Worm (Caenorhabditis elegans) whole organism, L1 larva: ENCODE results near the gene ugt-30.
"Not testable (repeated sequence)": the region's sequence is repeated elsewhere in the genome, so short reads cannot be mapped to it uniquely, and the experiment has no call there.

Experiments
- F16B12.6 ChIP-seq: fragments of 150-350 bp; optimal IDR thresholded peaks from 2 replicates; lab custom pipeline; 2014; ENCODE audit warnings: missing biosample characterization, missing genetic modification characterization
- Y116A8C.19 ChIP-seq: sonication (generic microtip); optimal IDR thresholded peaks from 2 replicates; lab custom pipeline; 2016; ENCODE audit warnings: missing compliant biosample characterization, missing genetic modification characterization, borderline replicate concordance
- aha-1 ChIP-seq: fragments of 150-350 bp; optimal IDR thresholded peaks from 2 replicates; lab custom pipeline; 2014; ENCODE audit warnings: missing biosample characterization, missing genetic modification characterization
- alr-1 ChIP-seq: fragments of 200-800 bp; sonication (Bioruptor generic); optimal IDR thresholded peaks from 2 replicates; lab custom pipeline; 2018; ENCODE audit warnings: borderline replicate concordance, mild to moderate bottlenecking, missing genetic modification characterization, missing compliant biosample characterization
- ama-1 ChIP-seq: fragments of 150-350 bp; optimal IDR thresholded peaks from 2 replicates; lab custom pipeline; 2014
- blmp-1 ChIP-seq: fragments of 150-350 bp; optimal IDR thresholded peaks from 2 replicates; lab custom pipeline; 2014; ENCODE audit warnings: missing biosample characterization, missing genetic modification characterization
- dpl-1 ChIP-seq, 3 experiments: fragments of 150-350 bp in 2 of 3; sonication (generic microtip) in 1 of 3; optimal IDR thresholded peaks; 2 replicates each; lab custom pipeline; 2014 to 2017; ENCODE audit warnings: missing biosample characterization in 3 of 3, missing genetic modification characterization in 3 of 3, missing genetic modification reagents in 3 of 3
- efl-1 ChIP-seq, 4 experiments: fragments of 150-350 bp; optimal IDR thresholded peaks in 3 of 4; peaks in 1 of 4; 1 replicate in 1 of 4; 2 replicates in 3 of 4; lab custom pipeline; 2014; ENCODE audit warnings: missing biosample characterization in 2 of 4, missing genetic modification characterization in 2 of 4, missing genetic modification reagents in 2 of 4
- elt-3 ChIP-seq, 6 experiments: fragments of 150-350 bp in 1 of 6; sonication (generic microtip); optimal IDR thresholded peaks; 2 replicates each; lab custom pipeline; 2017 to 2018; ENCODE audit warnings: missing biosample characterization in 6 of 6, missing genetic modification characterization in 6 of 6, inconsistent platforms in 1 of 6
- fkh-8 ChIP-seq: sonication (generic microtip); optimal IDR thresholded peaks from 2 replicates; lab custom pipeline; 2016; ENCODE audit warnings: mild to moderate bottlenecking, missing genetic modification characterization, missing compliant biosample characterization
- grh-1 ChIP-seq: fragments of 200-800 bp; sonication (Bioruptor generic); IDR thresholded peaks from 2 replicates; pipeline ENCODE4 v1.3.6; 2022; ENCODE audit warnings: missing genetic modification reagents, missing genetic modification characterization, missing compliant biosample characterization
- hlh-4 ChIP-seq: sonication (generic microtip); optimal IDR thresholded peaks from 2 replicates; lab custom pipeline; 2016; ENCODE audit warnings: mild to moderate bottlenecking, missing genetic modification characterization, missing compliant biosample characterization
- lin-35 ChIP-seq, 2 experiments: fragments of 150-350 bp; optimal IDR thresholded peaks; 2 replicates each; lab custom pipeline; 2014; ENCODE audit warnings: missing biosample characterization in 2 of 2, missing genetic modification characterization in 2 of 2, missing genetic modification reagents in 2 of 2
- lsy-2 ChIP-seq, 2 experiments: fragments of 150-350 bp; optimal IDR thresholded peaks; 2 replicates each; lab custom pipeline; 2014; ENCODE audit warnings: missing biosample characterization in 2 of 2, missing genetic modification characterization in 2 of 2
- nhr-11 ChIP-seq: fragments of 150-350 bp; optimal IDR thresholded peaks from 2 replicates; lab custom pipeline; 2014; ENCODE audit warnings: missing biosample characterization, missing genetic modification characterization
- nhr-19 ChIP-seq: fragments of 200-800 bp; sonication (Bioruptor generic); conservative IDR thresholded peaks from 2 replicates; pipeline ENCODE4 v1.3.6; 2022; ENCODE audit warnings: missing genetic modification characterization, missing compliant biosample characterization
- nhr-20 ChIP-seq: sonication (generic microtip); optimal IDR thresholded peaks from 2 replicates; lab custom pipeline; 2016; ENCODE audit warnings: mild to moderate bottlenecking, missing genetic modification characterization, missing compliant biosample characterization
- nhr-237 ChIP-seq: fragments of 150-350 bp; optimal IDR thresholded peaks from 2 replicates; lab custom pipeline; 2014; ENCODE audit warnings: missing biosample characterization, missing genetic modification characterization
- nhr-47 ChIP-seq: sonication (generic microtip); optimal IDR thresholded peaks from 2 replicates; lab custom pipeline; 2016; ENCODE audit warnings: mild to moderate bottlenecking, missing genetic modification characterization, moderate library complexity, missing compliant biosample characterization
- nhr-71 ChIP-seq: sonication (generic microtip); optimal IDR thresholded peaks from 2 replicates; lab custom pipeline; 2016; ENCODE audit warnings: mild to moderate bottlenecking, missing genetic modification characterization, moderate library complexity, missing compliant biosample characterization
- nhr-76 ChIP-seq: sonication (generic microtip); optimal IDR thresholded peaks from 2 replicates; lab custom pipeline; 2017; ENCODE audit warnings: missing biosample characterization, missing genetic modification characterization
- nhr-77 ChIP-seq: fragments of 150-350 bp; optimal IDR thresholded peaks from 2 replicates; lab custom pipeline; 2014; ENCODE audit warnings: missing biosample characterization, missing genetic modification characterization
- nhr-84 ChIP-seq: sonication (generic microtip); optimal IDR thresholded peaks from 2 replicates; lab custom pipeline; 2017; ENCODE audit warnings: missing biosample characterization, missing genetic modification characterization
- nhr-85 ChIP-seq: sonication (generic microtip); peaks from one replicate; lab custom pipeline; 2016; ENCODE audit warnings: missing genetic modification characterization, inconsistent platforms, missing compliant biosample characterization
- pqm-1 ChIP-seq: sonication (generic microtip); optimal IDR thresholded peaks from 3 replicates; lab custom pipeline; 2017; ENCODE audit warnings: missing biosample characterization, missing genetic modification characterization
- rnt-1 ChIP-seq: sonication (generic microtip); optimal IDR thresholded peaks from 2 replicates; lab custom pipeline; 2016; ENCODE audit warnings: mild to moderate bottlenecking, missing genetic modification characterization, moderate library complexity, missing compliant biosample characterization
- snu-23 ChIP-seq: sonication (generic microtip); optimal IDR thresholded peaks from 2 replicates; lab custom pipeline; 2016; ENCODE audit warnings: missing genetic modification characterization, missing compliant biosample characterization
- sptf-1 ChIP-seq: fragments of 150-350 bp; optimal IDR thresholded peaks from 2 replicates; lab custom pipeline; 2014; ENCODE audit warnings: missing biosample characterization, missing genetic modification characterization
- tbx-2 ChIP-seq: sonication (generic microtip); optimal IDR thresholded peaks from 2 replicates; lab custom pipeline; 2016; ENCODE audit warnings: missing genetic modification characterization, missing compliant biosample characterization
- unc-98 ChIP-seq: fragments of 200-800 bp; sonication (Bioruptor generic); IDR thresholded peaks from 2 replicates; pipeline ENCODE4 v1.3.6; 2022; ENCODE audit warnings: missing genetic modification characterization, missing compliant biosample characterization
- vab-15 ChIP-seq: sonication (generic microtip); optimal IDR thresholded peaks from 2 replicates; lab custom pipeline; 2017; ENCODE audit warnings: missing genotype, mild to moderate bottlenecking, missing genetic modification characterization, missing compliant biosample characterization
- zag-1 ChIP-seq: fragments of 150-350 bp; optimal IDR thresholded peaks from 2 replicates; lab custom pipeline; 2014; ENCODE audit warnings: missing biosample characterization, missing genetic modification characterization

The ugt-30 gene

DNA sequence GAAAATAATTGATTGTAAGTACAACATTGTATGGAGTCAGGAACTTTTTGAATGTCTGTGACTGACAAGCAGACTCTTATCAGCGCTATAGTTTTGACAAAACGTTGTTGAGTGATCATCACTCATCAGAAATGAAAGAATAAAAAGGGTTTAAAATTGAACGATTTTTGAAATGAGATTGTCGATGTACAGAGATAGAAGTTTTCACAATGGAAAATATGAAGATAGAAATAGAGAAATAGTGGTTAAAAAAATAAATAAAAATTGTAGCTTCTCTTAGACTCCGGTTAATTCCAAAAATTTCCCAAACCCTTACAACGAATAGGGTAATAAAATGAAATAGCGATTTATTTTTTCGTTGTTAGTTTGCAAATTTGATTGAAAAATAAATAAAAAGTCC is at the start of gene ugt-30:
Gene ugt-30 (minus strand): TSS at position 101 of the 400 bp plus-strand sequence.
- not testable (repeated sequence) for TF ChIP-seq rnt-1; nhr-11 (tag; lab: Kevin White, UChicago); elt-3 (tag; optimal IDR thresholded peaks at IDR 0.05; lab: Kevin White, UChicago)
- TF ChIP-seq, all 84 proteins: peak for 0; not testable (repeated sequence) for 84

DNA sequence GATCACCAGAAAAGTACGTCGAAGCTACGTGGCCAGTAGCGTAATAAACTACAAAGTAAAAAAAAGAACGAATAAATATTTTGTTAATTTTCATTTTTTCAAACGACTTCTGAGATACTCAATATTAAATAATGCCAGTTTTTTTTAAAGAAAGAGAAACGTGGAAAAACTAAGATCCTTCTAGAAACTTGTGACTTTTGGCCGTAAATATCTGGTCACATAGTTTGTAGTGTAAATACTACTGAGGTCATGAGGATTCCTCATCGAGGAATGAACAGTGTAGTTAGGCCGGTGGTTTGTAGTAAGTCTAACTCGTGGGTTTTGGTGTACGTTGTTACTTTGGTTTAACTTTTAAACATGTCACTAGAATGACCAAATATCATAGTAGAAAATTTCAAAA is 43.0 kb upstream of the ugt-30 start:
- peak; percentile 65 for TF ChIP-seq nhr-85
- peak; percentile 81 for TF ChIP-seq nhr-20 (tag; lab: Kevin White, UChicago)
- TF ChIP-seq snu-23 (GFP tag; lab: Kevin White, UChicago): peak; percentile 28
- peak in 1 of 2 experiments; percentile 24 for TF ChIP-seq lin-35 (GFP tag; optimal IDR thresholded peaks at IDR 0.05; lab: Kevin White, UChicago)

DNA sequence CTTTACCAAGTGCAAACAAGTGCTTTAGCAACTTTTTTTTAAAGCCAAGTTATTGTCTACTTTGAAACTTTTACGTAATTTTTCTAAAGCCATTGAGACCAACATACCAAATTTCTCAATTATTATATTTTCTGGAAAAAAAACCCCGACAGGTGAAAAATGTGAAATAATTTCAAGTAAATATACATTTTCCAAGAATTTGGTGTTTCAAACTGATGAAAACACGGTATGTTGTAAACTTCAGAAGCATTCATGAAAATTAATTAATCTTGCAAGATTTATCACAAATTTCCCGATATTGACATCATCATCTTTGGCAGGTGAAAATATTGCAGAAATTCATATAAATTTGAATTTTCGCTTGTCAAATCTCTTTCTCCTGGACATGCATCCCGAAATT is 37.6 kb upstream of the ugt-30 start, which contains the start of gene srz-11:
Gene srz-11 (plus strand): TSS at position 386 of the 400 bp plus-strand sequence.
- TF ChIP-seq hlh-4: peak; percentile 100
- TF ChIP-seq grh-1: no peak
- TF ChIP-seq nhr-237 (tag; lab: Kevin White, UChicago): no peak
- TF ChIP-seq fkh-8 (tag; lab: Kevin White, UChicago): peak; percentile 24
- no peak for TF ChIP-seq tbx-2
- peak; percentile 10 for TF ChIP-seq nhr-47 (tag; lab: Kevin White, UChicago)

DNA sequence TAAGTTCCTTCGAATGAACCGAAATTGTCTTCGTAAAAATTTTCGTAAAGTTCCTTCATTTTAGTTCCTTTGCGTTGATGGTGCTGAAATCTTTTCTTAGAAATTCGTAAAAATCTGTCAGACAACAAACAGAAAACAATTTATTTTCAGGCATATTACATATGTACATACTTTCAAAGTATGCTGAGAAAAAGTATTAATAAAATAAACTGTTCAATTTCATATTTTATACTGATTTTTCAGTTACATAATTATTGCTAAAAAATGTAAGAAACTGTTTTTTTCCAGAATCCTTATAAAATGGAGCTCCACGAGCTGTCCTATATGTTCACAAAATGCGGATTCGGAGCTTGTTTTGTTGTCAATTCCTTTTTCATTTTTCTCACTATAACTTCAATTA is 33.6 kb upstream of the ugt-30 start, which contains the start of gene str-45:
Gene str-45 (plus strand): TSS at position 301 of the 400 bp plus-strand sequence.
- TF ChIP-seq aha-1 (tag; lab: Kevin White, UChicago): no peak
- TF ChIP-seq efl-1 (optimal IDR thresholded peaks at IDR 0.05; lab: Kevin White, UChicago): no peak
- peak in 1 of 2 experiments; percentile 50 for TF ChIP-seq efl-1 (GFP tag; optimal IDR thresholded peaks at IDR 0.05 in 1 of 2; lab: Kevin White, UChicago)
- TF ChIP-seq nhr-71 (tag; lab: Kevin White, UChicago): no peak
- no peak for TF ChIP-seq pqm-1 (tag; lab: Kevin White, UChicago)
- TF ChIP-seq, all 84 proteins: peak for 1

DNA sequence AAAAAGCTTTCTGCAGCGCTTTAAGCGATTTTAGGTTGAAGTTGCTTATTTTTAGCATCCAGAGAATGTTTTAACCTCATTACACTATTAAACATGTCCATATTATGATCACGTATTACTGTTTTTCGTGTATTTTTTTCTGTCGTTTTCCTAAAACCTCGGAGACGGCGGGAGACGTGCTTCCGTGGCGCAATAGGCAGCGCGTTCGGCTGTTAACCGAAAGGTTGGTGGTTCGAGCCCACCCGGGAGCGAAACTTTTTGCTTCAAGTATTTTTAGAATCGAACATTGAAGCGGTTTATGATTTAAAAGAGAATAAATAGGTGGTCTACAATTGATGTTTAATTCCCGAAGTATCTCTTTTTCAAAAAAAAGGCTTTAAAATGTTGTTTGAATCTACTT is 31.4 kb upstream of the ugt-30 start:
- no peak for TF ChIP-seq tbx-2
- TF ChIP-seq blmp-1 (tag; lab: Kevin White, UChicago): no peak
- TF ChIP-seq nhr-237 (tag; lab: Kevin White, UChicago): no peak
- no peak for TF ChIP-seq F16B12.6 (tag; lab: Kevin White, UChicago)
- no peak for TF ChIP-seq ama-1 (lab: Kevin White, UChicago)
- no peak for TF ChIP-seq Y116A8C.19 (tag; lab: Kevin White, UChicago)
- TF ChIP-seq zag-1 (tag; lab: Kevin White, UChicago): no peak
- no peak for TF ChIP-seq dpl-1 (GFP tag; optimal IDR thresholded peaks at IDR 0.05; lab: Kevin White, UChicago)

DNA sequence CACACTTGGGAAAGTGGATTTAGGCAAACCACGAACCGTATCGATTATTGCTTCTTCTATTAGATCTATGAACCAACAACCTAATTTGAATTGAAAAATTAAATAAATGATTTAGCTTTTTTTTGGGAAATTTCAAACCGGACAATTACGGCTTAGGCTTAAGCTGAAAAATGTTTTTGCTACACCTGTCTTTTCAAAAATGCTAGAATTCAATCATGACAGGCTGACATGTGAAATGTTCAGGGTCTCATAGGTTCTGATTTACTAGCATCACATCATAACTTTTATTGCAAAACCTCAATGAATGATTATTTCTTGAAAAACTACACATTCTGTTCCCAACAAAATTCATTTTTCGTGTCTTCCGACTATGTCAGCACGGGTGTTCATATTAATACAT is 28.2 kb upstream of the ugt-30 start, which contains the start of gene srh-55:
Gene srh-55 (plus strand): TSS at position 301 of the 400 bp plus-strand sequence.
- TF ChIP-seq efl-1 (optimal IDR thresholded peaks at IDR 0.05; lab: Kevin White, UChicago) (no peak), efl-1 (GFP tag; optimal IDR thresholded peaks at IDR 0.05 in 1 of 2; lab: Kevin White, UChicago) (peak in 1 of 2 experiments; percentile 40), lsy-2 (tag; optimal IDR thresholded peaks at IDR 0.05; lab: Kevin White, UChicago) (no peak), nhr-77 (tag; lab: Kevin White, UChicago) (no peak), nhr-19 (no peak)

DNA sequence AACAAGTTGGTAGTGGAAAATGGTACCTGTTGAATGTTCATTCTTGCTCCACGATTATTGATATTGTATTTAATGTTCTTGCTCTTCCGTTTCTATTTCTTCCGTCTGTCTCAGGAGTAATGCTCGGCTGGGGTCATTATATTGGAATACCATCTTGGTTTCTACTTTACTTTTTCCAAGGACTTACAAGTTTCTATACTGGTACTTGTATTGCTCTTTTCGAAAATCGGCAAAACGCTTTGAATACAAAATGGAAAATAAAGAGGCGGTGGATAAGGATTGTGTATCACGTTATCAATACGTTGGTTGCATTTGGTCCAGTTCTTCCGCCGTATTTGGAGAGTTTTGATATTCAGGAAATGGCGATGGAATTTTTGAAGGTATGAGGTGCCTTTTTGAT is 26.9 kb upstream of the ugt-30 start:
- no peak for TF ChIP-seq efl-1 (optimal IDR thresholded peaks at IDR 0.05; lab: Kevin White, UChicago)
- TF ChIP-seq efl-1 (GFP tag; optimal IDR thresholded peaks at IDR 0.05 in 1 of 2; lab: Kevin White, UChicago): peak in 1 of 2 experiments; percentile 72
- no peak for TF ChIP-seq rnt-1

DNA sequence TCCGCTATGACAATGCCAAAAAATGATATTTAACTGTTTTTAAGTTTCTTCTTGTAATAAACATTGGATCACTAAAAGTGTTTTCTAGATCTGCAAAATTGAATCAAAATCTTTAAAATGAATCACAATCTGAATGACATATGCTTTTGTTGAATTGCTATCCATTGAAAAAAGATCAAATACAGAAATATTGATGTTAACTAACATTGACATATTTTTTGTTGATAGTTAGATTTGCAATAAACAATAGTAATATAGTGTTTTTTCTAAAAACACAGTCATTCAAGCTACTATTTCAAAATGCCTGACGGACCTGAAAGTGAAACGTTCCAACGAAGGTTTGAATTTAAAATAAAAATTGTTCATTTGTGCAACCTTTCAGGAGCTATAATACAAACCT is 25.6 kb upstream of the ugt-30 start, which contains the start of gene T09F5.2:
Gene T09F5.2 (plus strand): TSS at position 301 of the 400 bp plus-strand sequence.
- TF ChIP-seq alr-1 (tag; lab: Kevin White, UChicago): no peak
- no peak for TF ChIP-seq nhr-76 (tag; lab: Kevin White, UChicago)
- TF ChIP-seq vab-15 (tag; lab: Kevin White, UChicago): no peak
- TF ChIP-seq tbx-2: no peak
- TF ChIP-seq sptf-1 (tag; lab: Kevin White, UChicago): no peak
- TF ChIP-seq nhr-20 (tag; lab: Kevin White, UChicago): no peak
- TF ChIP-seq unc-98 (GFP tag; lab: Robert Waterston, UW): no peak
- no peak for TF ChIP-seq fkh-8 (tag; lab: Kevin White, UChicago)
- TF ChIP-seq nhr-84 (tag; lab: Kevin White, UChicago): no peak
